Fruit fly (Drosophila melanogaster) whole organism, pupa: Measurements from ENCODE around the gene Jon25Bii.

Experiments used
- CG10348 ChIP-seq: fragments of 200-800 bp; sonication (Bioruptor generic); IDR thresholded peaks from 2 replicates; pipeline ENCODE4 v1.3.6; 2022; ENCODE audit warnings: missing biosample characterization, missing genetic modification characterization
- CG12605 ChIP-seq: fragments of 200-800 bp; sonication (Bioruptor generic); IDR thresholded peaks from 2 replicates; pipeline ENCODE4 v1.3.6; 2022; ENCODE audit warnings: missing biosample characterization, missing genetic modification characterization
- CG13204 ChIP-seq: fragments of 200-800 bp; sonication (Bioruptor generic); optimal IDR thresholded peaks from 2 replicates; lab custom pipeline; 2018; ENCODE audit warnings: missing biosample characterization, mild to moderate bottlenecking, missing genetic modification characterization, moderate library complexity
- CG14655 ChIP-seq: fragments of 200-800 bp; sonication (Bioruptor generic); optimal IDR thresholded peaks from 3 replicates; lab custom pipeline; 2017; ENCODE audit warnings: mild to moderate bottlenecking, missing biosample characterization, missing genetic modification reagents, missing genetic modification characterization
- CG15710 ChIP-seq: fragments of 200-800 bp; sonication (Bioruptor generic); optimal IDR thresholded peaks from 2 replicates; lab custom pipeline; 2018; ENCODE audit warnings: missing biosample characterization, mild to moderate bottlenecking, missing genetic modification characterization, moderate library complexity
- CG17806 ChIP-seq: fragments of 200-800 bp; sonication (Bioruptor generic); optimal IDR thresholded peaks from 2 replicates; lab custom pipeline; 2018; ENCODE audit warnings: missing biosample characterization, mild to moderate bottlenecking, missing genetic modification characterization, moderate library complexity
- CG32121 ChIP-seq: fragments of 200-800 bp; sonication (Bioruptor generic); IDR thresholded peaks from 2 replicates; pipeline ENCODE4 v1.3.6; 2022; ENCODE audit warnings: missing biosample characterization, missing genetic modification characterization
- CG34367 ChIP-seq: fragments of 200-800 bp; sonication (Bioruptor generic); optimal IDR thresholded peaks from 2 replicates; lab custom pipeline; 2018; ENCODE audit warnings: missing biosample characterization, mild to moderate bottlenecking, missing genetic modification characterization
- CG4496 ChIP-seq: fragments of 200-800 bp; sonication (Bioruptor generic); IDR thresholded peaks from 3 replicates; pipeline ENCODE4 v1.3.6; 2022; ENCODE audit warnings: missing biosample characterization, missing genetic modification characterization
- CG8159 ChIP-seq: fragments of 200-800 bp; sonication (Bioruptor generic); optimal IDR thresholded peaks from 3 replicates; lab custom pipeline; 2018; ENCODE audit warnings: missing biosample characterization, mild to moderate bottlenecking, missing genetic modification characterization, moderate library complexity
- CG8301 ChIP-seq: fragments of 200-800 bp; sonication (Bioruptor generic); optimal IDR thresholded peaks from 2 replicates; lab custom pipeline; 2018; ENCODE audit warnings: missing biosample characterization, mild to moderate bottlenecking, missing genetic modification characterization
- CG9948 ChIP-seq: fragments of 200-800 bp; sonication (Bioruptor generic); optimal IDR thresholded peaks from 2 replicates; lab custom pipeline; 2018; ENCODE audit warnings: missing biosample characterization, mild to moderate bottlenecking, missing genetic modification characterization, moderate library complexity
- D1 ChIP-seq: fragments of 200-800 bp; sonication (Bioruptor generic); optimal IDR thresholded peaks from 2 replicates; lab custom pipeline; 2018; ENCODE audit warnings: missing biosample characterization, mild to moderate bottlenecking, missing genetic modification characterization, moderate library complexity
- EcR ChIP-seq: fragments of 200-800 bp; sonication (Bioruptor generic); optimal IDR thresholded peaks from 3 replicates; lab custom pipeline; 2019; ENCODE audit warnings: missing biosample characterization, missing genetic modification characterization, mild to moderate bottlenecking, moderate library complexity, missing genetic modification reagents
- Ets98B ChIP-seq: fragments of 200-800 bp; sonication (Bioruptor generic); IDR thresholded peaks from 2 replicates; pipeline ENCODE4 v1.3.6; 2022; ENCODE audit warnings: missing biosample characterization, missing genetic modification characterization
- Pif1A ChIP-seq: fragments of 200-800 bp; sonication (Bioruptor generic); optimal IDR thresholded peaks from 3 replicates; lab custom pipeline; 2016; ENCODE audit warnings: missing biosample characterization, missing genetic modification characterization
- Pif1B ChIP-seq: fragments of 200-800 bp; sonication (Bioruptor generic); optimal IDR thresholded peaks from 3 replicates; lab custom pipeline; 2016; ENCODE audit warnings: missing biosample characterization, missing genetic modification characterization
- Snoo ChIP-seq: fragments of 200-800 bp; sonication (Bioruptor generic); optimal IDR thresholded peaks from 3 replicates; lab custom pipeline; 2017; ENCODE audit warnings: missing biosample characterization, mild to moderate bottlenecking, missing genetic modification characterization, inconsistent platforms
- fd96Ca ChIP-seq: fragments of 200-800 bp; sonication (Bioruptor generic); IDR thresholded peaks from 3 replicates; pipeline ENCODE4 v1.3.6; 2022; ENCODE audit warnings: missing biosample characterization, missing genetic modification characterization
- gl ChIP-seq: fragments of 200-800 bp; sonication (Bioruptor generic); optimal IDR thresholded peaks from 2 replicates; lab custom pipeline; 2018; ENCODE audit warnings: missing biosample characterization, mild to moderate bottlenecking, missing genetic modification characterization
- rn ChIP-seq: fragments of 200-800 bp; sonication (Bioruptor generic); IDR thresholded peaks from 2 replicates; pipeline ENCODE4 v1.3.6; 2022; ENCODE audit warnings: missing biosample characterization, missing genetic modification characterization

The Jon25Bii gene

DNA sequence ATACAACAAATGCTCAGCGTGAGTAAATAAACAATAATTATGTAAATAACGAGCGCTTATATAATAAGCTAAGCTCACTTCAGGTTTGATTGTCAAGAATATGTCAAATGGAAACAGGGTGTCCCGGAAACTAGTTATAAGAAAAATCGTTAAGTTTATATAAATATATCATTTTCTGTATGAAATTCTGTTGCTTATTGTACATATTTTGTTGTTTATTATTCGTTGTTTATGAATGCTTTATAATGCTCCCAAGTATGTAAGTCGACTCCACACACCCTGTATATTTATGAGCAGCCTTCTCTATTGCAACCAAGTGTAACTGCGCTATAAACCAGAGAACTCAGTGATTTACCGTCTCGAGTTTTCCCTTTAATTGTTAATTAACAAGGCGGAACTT is 22.4 kb downstream of the Jon25Bii start:
- TF ChIP-seq CG32121 (peak; percentile 31; the same call in 1 of the 2 replicates), CG13204 (GFP tag; lab: Kevin White, UChicago) (no peak), CG4496 (GFP tag; lab: Robert Waterston, UW) (peak; percentile 35; the same call in 2 of the 3 replicates), CG12605 (GFP tag; lab: Robert Waterston, UW) (peak; percentile 57; the same call in 1 of the 2 replicates), CG14655 (GFP tag; lab: Kevin White, UChicago) (peak; percentile 14), Ets98B (GFP tag; lab: Robert Waterston, UW) (peak; percentile 54; the same call in 1 of the 2 replicates)

DNA sequence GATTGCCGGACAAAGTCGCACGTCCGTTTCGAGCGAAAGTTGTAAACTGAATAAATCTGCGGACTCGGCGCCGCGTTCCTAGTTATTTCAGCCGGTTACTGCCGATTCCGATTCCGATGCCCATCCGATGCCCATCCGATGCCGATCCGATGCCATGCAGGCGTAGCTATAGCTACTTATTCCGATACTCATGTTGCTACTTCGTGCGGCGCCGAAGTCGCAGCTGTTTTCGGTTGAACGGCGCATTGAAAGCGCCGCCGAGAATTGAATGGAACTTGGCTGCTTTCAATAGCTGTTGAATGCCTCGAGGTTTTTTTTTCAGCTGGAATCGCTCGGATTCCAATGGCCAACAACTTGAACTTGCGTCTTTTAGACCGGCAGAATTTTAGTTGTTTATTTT is 24.6 kb downstream of the Jon25Bii start:
- TF ChIP-seq CG4496 (GFP tag; lab: Robert Waterston, UW) (peak; percentile 55; the same call in 2 of the 3 replicates), Pif1A (GFP tag; lab: Kevin White, UChicago) (no peak), CG12605 (GFP tag; lab: Robert Waterston, UW) (peak; percentile 28; the same call in 1 of the 2 replicates), fd96Ca (GFP tag; lab: Robert Waterston, UW) (no peak), rn (GFP tag; lab: Robert Waterston, UW) (no peak), CG13204 (GFP tag; lab: Kevin White, UChicago) (no peak), CG8301 (tag; lab: Kevin White, UChicago) (no peak), D1 (no peak)

DNA sequence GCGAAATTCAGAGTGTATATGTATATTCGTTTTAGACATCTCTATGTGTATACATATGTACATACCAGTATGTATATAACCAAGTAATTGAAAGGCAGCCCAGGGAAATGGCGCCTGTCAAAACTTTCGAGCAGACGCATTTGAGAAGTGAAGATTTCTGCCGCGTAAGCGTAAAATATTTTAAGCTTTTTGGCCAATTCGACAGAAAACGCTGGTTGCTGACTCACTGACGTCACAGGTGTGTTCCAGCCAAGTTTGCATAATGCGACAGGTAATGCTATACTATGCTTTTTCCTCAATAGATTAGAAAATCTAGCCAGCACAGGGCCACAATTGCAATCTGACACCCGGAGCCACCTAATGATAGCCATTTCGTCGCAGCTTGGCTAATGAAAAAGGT is 36.2 kb downstream of the Jon25Bii start:
- no peak for TF ChIP-seq EcR
- no peak for TF ChIP-seq CG12605 (GFP tag; lab: Robert Waterston, UW)

DNA sequence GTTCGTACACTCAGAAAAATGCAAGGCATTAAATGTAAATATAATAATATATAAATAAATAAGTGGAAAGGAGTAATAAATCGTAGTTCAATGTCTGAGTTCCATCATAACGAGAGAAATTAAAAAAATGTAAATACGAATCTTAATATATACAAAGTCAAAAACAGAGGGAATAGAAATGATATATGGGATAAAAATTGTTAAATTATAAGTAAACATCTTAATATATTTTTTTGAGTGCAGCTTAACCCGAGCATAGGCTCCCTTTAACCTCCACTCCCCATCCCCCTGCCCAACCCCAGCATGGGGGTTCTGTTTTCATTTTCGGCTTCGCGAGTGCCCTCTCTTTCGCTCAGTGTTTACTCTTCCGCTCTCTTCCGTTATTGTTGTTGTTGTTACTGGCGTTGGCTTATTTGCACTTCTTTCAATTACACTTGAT is 37.2 kb downstream of the Jon25Bii start:
- TF ChIP-seq CG4496 (GFP tag; lab: Robert Waterston, UW) (no peak), Ets98B (GFP tag; lab: Robert Waterston, UW) (no peak), gl (tag; lab: Kevin White, UChicago) (no peak), CG34367 (peak; percentile 30), Snoo (tag; lab: Kevin White, UChicago) (peak; percentile 41), CG10348 (no peak), CG17806 (tag; lab: Kevin White, UChicago) (peak; percentile 33), CG13204 (GFP tag; lab: Kevin White, UChicago) (peak; percentile 22), rn (GFP tag; lab: Robert Waterston, UW) (no peak), CG12605 (GFP tag; lab: Robert Waterston, UW) (no peak), D1 (no peak), CG8301 (tag; lab: Kevin White, UChicago) (peak; percentile 9), CG9948 (tag; lab: Kevin White, UChicago) (peak; percentile 56), Pif1A (GFP tag; lab: Kevin White, UChicago) (no peak), CG32121 (no peak), CG15710 (tag; lab: Kevin White, UChicago) (peak; percentile 63), EcR (no peak), CG8159 (tag; lab: Kevin White, UChicago) (peak; percentile 75), fd96Ca (GFP tag; lab: Robert Waterston, UW) (no peak; the same call in 2 of the 3 replicates), CG14655 (GFP tag; lab: Kevin White, UChicago) (peak; percentile 60), Pif1B (GFP tag; lab: Kevin White, UChicago) (peak; percentile 9)

DNA sequence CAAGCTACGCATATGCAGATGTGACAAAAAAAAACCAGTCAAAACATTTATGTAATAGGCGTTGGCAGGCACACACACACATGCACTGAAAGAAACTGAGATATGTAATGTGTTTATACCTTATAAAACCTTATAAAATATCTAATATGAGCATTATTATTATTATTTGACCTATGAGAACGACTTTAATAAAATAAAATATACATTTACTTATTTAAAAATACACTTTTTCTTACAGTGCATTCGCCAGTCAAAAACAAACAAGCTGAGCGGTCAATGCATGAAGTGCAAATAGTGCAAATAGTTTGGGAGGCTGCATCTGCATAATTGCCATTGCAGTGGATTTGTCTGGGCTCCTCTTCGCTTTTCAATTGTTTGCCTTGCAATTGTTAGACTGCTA is 45.0 kb downstream of the Jon25Bii start:
- peak; percentile 84 for TF ChIP-seq CG4496 (GFP tag; lab: Robert Waterston, UW)
- peak; percentile 57 for TF ChIP-seq Pif1B (GFP tag; lab: Kevin White, UChicago)
- peak; percentile 60 for TF ChIP-seq Pif1A (GFP tag; lab: Kevin White, UChicago)
- TF ChIP-seq CG10348 = 0 out of 2 replicates have a peak, but pooled peaks have one; percentile 23
- peak; percentile 62; the same call in 2 of the 3 replicates for TF ChIP-seq fd96Ca (GFP tag; lab: Robert Waterston, UW)
- no peak for TF ChIP-seq EcR
- no peak for TF ChIP-seq CG34367
- TF ChIP-seq CG17806 (tag; lab: Kevin White, UChicago) = peak; percentile 24
- TF ChIP-seq CG9948 (tag; lab: Kevin White, UChicago) = peak; percentile 24
- peak; percentile 20 for TF ChIP-seq CG15710 (tag; lab: Kevin White, UChicago)
- TF ChIP-seq D1 = no peak
- TF ChIP-seq Snoo (tag; lab: Kevin White, UChicago) = peak; percentile 47
- TF ChIP-seq CG12605 (GFP tag; lab: Robert Waterston, UW) = peak; percentile 64; the same call in 1 of the 2 replicates
- peak; percentile 22 for TF ChIP-seq CG8301 (tag; lab: Kevin White, UChicago)
- no peak for TF ChIP-seq gl (tag; lab: Kevin White, UChicago)
- peak; percentile 92 for TF ChIP-seq CG32121
- TF ChIP-seq CG14655 (GFP tag; lab: Kevin White, UChicago) = peak; percentile 60
- peak; percentile 83 for TF ChIP-seq Ets98B (GFP tag; lab: Robert Waterston, UW)
- TF ChIP-seq CG13204 (GFP tag; lab: Kevin White, UChicago) = no peak
- TF ChIP-seq CG8159 (tag; lab: Kevin White, UChicago) = peak; percentile 42
- TF ChIP-seq rn (GFP tag; lab: Robert Waterston, UW) = peak; percentile 65; the same call in 1 of the 2 replicates

DNA sequence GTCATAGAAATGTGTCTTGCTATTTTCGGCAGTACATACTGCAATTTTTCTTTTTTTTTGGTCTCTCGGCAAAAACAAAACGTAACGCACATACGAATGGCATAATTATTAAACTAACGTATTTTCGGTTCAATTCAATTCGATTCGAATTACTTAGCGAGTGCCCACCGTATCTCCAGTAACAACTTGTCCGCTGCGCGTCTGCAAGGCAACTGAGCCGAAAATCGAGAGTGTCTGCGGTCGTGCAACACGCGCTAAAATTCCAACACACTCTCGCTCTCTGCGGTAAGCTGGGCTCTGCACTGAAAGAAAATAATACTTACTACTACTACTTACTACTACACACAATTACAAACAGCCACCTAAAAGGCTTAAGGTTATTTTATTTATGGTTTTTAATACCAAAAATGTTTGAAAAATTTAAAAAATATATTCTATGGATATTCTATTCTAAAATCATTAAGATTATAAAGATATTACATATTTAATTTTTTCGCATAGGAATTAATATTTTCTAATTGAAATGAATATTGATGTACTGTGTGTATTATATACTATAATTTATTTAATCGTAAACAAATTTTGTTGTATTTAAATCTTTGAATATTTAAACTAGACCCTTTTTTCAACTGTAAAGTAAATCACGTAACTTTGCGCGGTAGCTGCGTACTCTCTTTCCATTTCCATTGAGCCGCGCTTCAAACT is 46.2 kb downstream of the Jon25Bii start, which contains the start of gene snsl:
snsl (minus strand) TSS at position 217 of the 705 bp plus-strand sequence.
- TF ChIP-seq CG9948 (tag; lab: Kevin White, UChicago) (peak; percentile 77), EcR (no peak), rn (GFP tag; lab: Robert Waterston, UW) (no peak), Ets98B (GFP tag; lab: Robert Waterston, UW) (peak; percentile 50), CG4496 (GFP tag; lab: Robert Waterston, UW) (peak; percentile 56; the same call in 2 of the 3 replicates), CG34367 (peak; percentile 46), D1 (peak; percentile 23), CG12605 (GFP tag; lab: Robert Waterston, UW) (no peak), Snoo (tag; lab: Kevin White, UChicago) (peak; percentile 32), CG10348 (no peak), CG13204 (GFP tag; lab: Kevin White, UChicago) (peak; percentile 68), Pif1A (GFP tag; lab: Kevin White, UChicago) (no peak), CG32121 (peak; percentile 45), CG8301 (tag; lab: Kevin White, UChicago) (peak; percentile 21), fd96Ca (GFP tag; lab: Robert Waterston, UW) (peak; percentile 71; the same call in 2 of the 3 replicates), CG17806 (tag; lab: Kevin White, UChicago) (peak; percentile 68), CG8159 (tag; lab: Kevin White, UChicago) (peak; percentile 86), Pif1B (GFP tag; lab: Kevin White, UChicago) (peak; percentile 33), CG15710 (tag; lab: Kevin White, UChicago) (peak; percentile 79), gl (tag; lab: Kevin White, UChicago) (no peak), CG14655 (GFP tag; lab: Kevin White, UChicago) (peak; percentile 55)
- TF ChIP-seq, all 21 proteins: peak for 15
